Comparison of ENCODE assay signal across 3 worm cellular contexts in genomic region chrV:285298-285697, ce11.
TF ChIP-seq lines count a peak whose summit lies in the region.

No protein-coding gene starts in this region.

TF ChIP-seq in whole organism, L3 larva, 47 proteins besides CTCF, POLR2A, EP300 and RAD21:
- TF ChIP-seq nfya-1 (tag; optimal IDR thresholded peaks at IDR 0.05; lab: Kevin White, UChicago; ENCODE audit: insufficient read depth) (peak; percentile 89), ztf-4 (tag; optimal IDR thresholded peaks at IDR 0.05; lab: Kevin White, UChicago) (no peak)

TF ChIP-seq in whole organism, late embryonic, 69 proteins besides CTCF, POLR2A, EP300 and RAD21:
- TF ChIP-seq nfya-1 (tag; optimal IDR thresholded peaks at IDR 0.05; lab: Kevin White, UChicago) (peak; percentile 96), ceh-30 (tag; optimal IDR thresholded peaks at IDR 0.05; lab: Kevin White, UChicago) (no peak)

TF ChIP-seq in whole organism, young adult, 124 proteins besides CTCF, POLR2A, EP300 and RAD21:
- no peak for TF ChIP-seq attf-3 (GFP tag; conservative IDR thresholded peaks at IDR 0.05; lab: Robert Waterston, UW)
- 0 out of 2 replicates have a peak, but pooled peaks have one; percentile 56 for TF ChIP-seq nfyb-1 (GFP tag; IDR thresholded peaks at IDR 0.05; lab: Robert Waterston, UW)
TF ChIP-seq in whole organism, young adult: peak in this region for 1.
